Fruit fly (Drosophila melanogaster) whole organism, embryonic: ENCODE measurements around the gene CG8135.
A peak's percentile ranks its signal among the peaks of the same experiment; 100 is the strongest.

Experiments
- Adf1 ChIP-seq: fragments of 200-800 bp; sonication (Bioruptor generic); IDR thresholded peaks from 2 replicates; pipeline ENCODE4 v1.3.6; 2022; ENCODE audit warnings: missing biosample characterization, missing genetic modification characterization
- Antp ChIP-seq: fragments of 200-800 bp; sonication (Bioruptor generic); optimal IDR thresholded peaks from 3 replicates; lab custom pipeline; 2016; ENCODE audit warnings: missing biosample characterization, missing genetic modification characterization
- Atf6 ChIP-seq: fragments of 200-800 bp; sonication (Bioruptor generic); IDR thresholded peaks from 2 replicates; pipeline ENCODE4 v1.3.6; 2022; ENCODE audit warnings: missing biosample characterization, missing genetic modification characterization
- B-H1 ChIP-seq: fragments of 200-800 bp; sonication (Bioruptor generic); IDR thresholded peaks from 3 replicates; pipeline ENCODE4 v1.3.6; 2022; ENCODE audit warnings: missing biosample characterization, missing genetic modification characterization
- Blimp-1 ChIP-seq: fragments of 200-800 bp; sonication (Bioruptor generic); optimal IDR thresholded peaks from 3 replicates; lab custom pipeline; 2018; ENCODE audit warnings: missing biosample characterization, missing genetic modification characterization, mild to moderate bottlenecking, moderate library complexity, missing genetic modification reagents
- Bteb2 ChIP-seq: fragments of 200-800 bp; sonication (Bioruptor generic); optimal IDR thresholded peaks from 2 replicates; lab custom pipeline; 2016; ENCODE audit warnings: missing biosample characterization, missing genetic modification characterization
- CG10321 ChIP-seq: fragments of 200-800 bp; sonication (Bioruptor generic); IDR thresholded peaks from 2 replicates; pipeline ENCODE4 v1.3.6; 2022; ENCODE audit warnings: missing biosample characterization, missing genetic modification characterization
- CG10366 ChIP-seq: fragments of 200-800 bp; sonication (Bioruptor generic); IDR thresholded peaks from 2 replicates; pipeline ENCODE4 v1.3.6; 2022; ENCODE audit warnings: missing biosample characterization, missing genetic modification characterization
- CG10654 ChIP-seq: fragments of 200-800 bp; sonication (Bioruptor generic); optimal IDR thresholded peaks from 2 replicates; lab custom pipeline; 2016; ENCODE audit warnings: missing biosample characterization, missing genetic modification characterization
- CG11696 ChIP-seq: fragments of 200-800 bp; sonication (Bioruptor generic); IDR thresholded peaks from 2 replicates; pipeline ENCODE4 v1.3.6; 2022; ENCODE audit warnings: missing biosample characterization, missing genetic modification characterization
- CG12236 ChIP-seq: fragments of 200-800 bp; sonication (Bioruptor generic); optimal IDR thresholded peaks from 2 replicates; lab custom pipeline; 2016; ENCODE audit warnings: missing biosample characterization, missing genetic modification characterization
- CG13624 ChIP-seq: fragments of 200-800 bp; sonication (Bioruptor generic); optimal IDR thresholded peaks from 2 replicates; lab custom pipeline; 2016; ENCODE audit warnings: missing biosample characterization, missing genetic modification characterization
- CG14014 ChIP-seq: fragments of 200-800 bp; sonication (Bioruptor generic); IDR thresholded peaks from 2 replicates; pipeline ENCODE4 v1.3.6; 2022; ENCODE audit warnings: missing biosample characterization, missing genetic modification characterization
- CG1529 ChIP-seq: fragments of 200-800 bp; sonication (Bioruptor generic); optimal IDR thresholded peaks from 3 replicates; lab custom pipeline; 2018; ENCODE audit warnings: missing biosample characterization, missing genetic modification characterization
- CG15514 ChIP-seq: fragments of 200-800 bp; sonication (Bioruptor generic); optimal IDR thresholded peaks from 3 replicates; lab custom pipeline; 2017; ENCODE audit warnings: missing biosample characterization, missing genetic modification characterization, mild to moderate bottlenecking, moderate library complexity, missing genetic modification reagents
- CG1603 ChIP-seq: fragments of 200-800 bp; sonication (Bioruptor generic); optimal IDR thresholded peaks from 2 replicates; lab custom pipeline; 2019; ENCODE audit warnings: missing biosample characterization, mild to moderate bottlenecking, missing genetic modification characterization, moderate library complexity
- CG17186 ChIP-seq: fragments of 200-800 bp; sonication (Bioruptor generic); optimal IDR thresholded peaks from 3 replicates; lab custom pipeline; 2017; ENCODE audit warnings: missing biosample characterization, missing genetic modification reagents, missing genetic modification characterization
- CG17328 ChIP-seq: fragments of 200-800 bp; sonication (Bioruptor generic); IDR thresholded peaks from 2 replicates; pipeline ENCODE4 v1.3.6; 2022; ENCODE audit warnings: missing biosample characterization, missing genetic modification characterization
- CG18262 ChIP-seq: fragments of 200-800 bp; optimal IDR thresholded peaks from 3 replicates; lab custom pipeline; 2019; ENCODE audit warnings: missing biosample characterization, mild to moderate bottlenecking, missing genetic modification characterization, moderate library complexity
- CG2202 ChIP-seq: fragments of 200-800 bp; sonication (Bioruptor generic); optimal IDR thresholded peaks from 2 replicates; lab custom pipeline; 2018; ENCODE audit warnings: missing biosample characterization, mild to moderate bottlenecking, missing genetic modification characterization
- CG3838 ChIP-seq: fragments of 200-800 bp; sonication (Bioruptor generic); optimal IDR thresholded peaks from 3 replicates; lab custom pipeline; 2016; ENCODE audit warnings: missing biosample characterization, missing genetic modification characterization
- CG4404 ChIP-seq: fragments of 200-800 bp; sonication (Bioruptor generic); IDR thresholded peaks from 2 replicates; pipeline ENCODE4 v1.3.6; 2022; ENCODE audit warnings: missing biosample characterization, missing genetic modification characterization
- CG5180 ChIP-seq: fragments of 200-800 bp; sonication (Bioruptor generic); optimal IDR thresholded peaks from 3 replicates; lab custom pipeline; 2017; ENCODE audit warnings: missing biosample characterization, missing genetic modification characterization, mild to moderate bottlenecking, moderate library complexity, missing genetic modification reagents
- CG7372 ChIP-seq: fragments of 200-800 bp; sonication (Bioruptor generic); IDR thresholded peaks from 2 replicates; pipeline ENCODE4 v1.3.6; 2022; ENCODE audit warnings: missing biosample characterization, missing genetic modification characterization
- CG8478 ChIP-seq: fragments of >200 bp; optimal IDR thresholded peaks from 2 replicates; lab custom pipeline; 2018
- CG8944 ChIP-seq: fragments of 200-800 bp; sonication (Bioruptor generic); optimal IDR thresholded peaks from 3 replicates; lab custom pipeline; 2016; ENCODE audit warnings: missing biosample characterization, missing genetic modification characterization
- CG9797 ChIP-seq: fragments of 200-800 bp; sonication (Bioruptor generic); optimal IDR thresholded peaks from 3 replicates; lab custom pipeline; 2018; ENCODE audit warnings: missing biosample characterization, mild to moderate bottlenecking, missing genetic modification characterization
- CG9932 ChIP-seq: fragments of 200-800 bp; sonication (Bioruptor generic); IDR thresholded peaks from 2 replicates; pipeline ENCODE4 v1.3.6; 2022; ENCODE audit warnings: missing biosample characterization, missing genetic modification characterization
- Dref ChIP-seq: fragments of 200-800 bp; sonication (Bioruptor generic); IDR thresholded peaks from 2 replicates; pipeline ENCODE4 v1.3.6; 2022; ENCODE audit warnings: missing biosample characterization, missing genetic modification characterization
- Gsc ChIP-seq: fragments of 200-800 bp; sonication (Bioruptor generic); IDR thresholded peaks from 2 replicates; pipeline ENCODE4 v1.3.6; 2022; ENCODE audit warnings: missing biosample characterization, missing genetic modification characterization
- Hmr ChIP-seq: fragments of 200-800 bp; sonication (Bioruptor generic); optimal IDR thresholded peaks from 3 replicates; lab custom pipeline; 2017; ENCODE audit warnings: mild to moderate bottlenecking, missing biosample characterization, missing genetic modification reagents, missing genetic modification characterization
- MESR4 ChIP-seq: fragments of 200-800 bp; sonication (Bioruptor generic); optimal IDR thresholded peaks from 2 replicates; lab custom pipeline; 2018; ENCODE audit warnings: missing biosample characterization, mild to moderate bottlenecking, missing genetic modification characterization, moderate library complexity
- Oli ChIP-seq: fragments of 200-800 bp; sonication (Bioruptor generic); optimal IDR thresholded peaks from 2 replicates; lab custom pipeline; 2018; ENCODE audit warnings: missing biosample characterization, mild to moderate bottlenecking, missing genetic modification characterization, moderate library complexity
- Pdp1 ChIP-seq, 2 experiments: fragments of 200-800 bp; sonication (Bioruptor generic); optimal IDR thresholded peaks; 3 replicates each; lab custom pipeline; 2016; ENCODE audit warnings: missing biosample characterization in 2 of 2, missing genetic modification characterization in 2 of 2, mild to moderate bottlenecking in 1 of 2, moderate library complexity in 1 of 2
- abd-A ChIP-seq: fragments of 200-800 bp; sonication (Bioruptor generic); optimal IDR thresholded peaks from 3 replicates; lab custom pipeline; 2019; ENCODE audit warnings: missing biosample characterization, mild to moderate bottlenecking, missing genetic modification characterization, moderate library complexity
- ap ChIP-seq: fragments of 200-800 bp; sonication (Bioruptor generic); IDR thresholded peaks from 2 replicates; pipeline ENCODE4 v1.3.6; 2022; ENCODE audit warnings: missing biosample characterization, missing genetic modification characterization
- chif ChIP-seq, 2 experiments: fragments of 200-800 bp; sonication (Bioruptor generic); optimal IDR thresholded peaks; 3 replicates each; lab custom pipeline; 2016; ENCODE audit warnings: missing biosample characterization in 2 of 2, missing genetic modification characterization in 2 of 2
- dm ChIP-seq: fragments of 200-800 bp; sonication (Bioruptor generic); optimal IDR thresholded peaks from 3 replicates; lab custom pipeline; 2016; ENCODE audit warnings: missing biosample characterization, missing genetic modification characterization
- eyg ChIP-seq: fragments of 200-800 bp; sonication (Bioruptor generic); optimal IDR thresholded peaks from 3 replicates; lab custom pipeline; 2016; ENCODE audit warnings: missing biosample characterization, missing genetic modification characterization
- hkb ChIP-seq, 2 experiments: fragments of 200-800 bp in 1 of 2; fragments of >200 bp in 1 of 2; sonication (Bioruptor generic) in 1 of 2; IDR thresholded peaks in 1 of 2; optimal IDR thresholded peaks in 1 of 2; 2 replicates each; pipeline versions ENCODE4 v1.3.6 to Lab custom; 2017 to 2022; ENCODE audit warnings: missing biosample characterization in 1 of 2, missing genetic modification characterization in 1 of 2
- jigr1 ChIP-seq: fragments of 200-800 bp; sonication (Bioruptor generic); IDR thresholded peaks from 3 replicates; pipeline ENCODE4 v1.3.6; 2022; ENCODE audit warnings: missing biosample characterization, missing genetic modification characterization
- pho ChIP-seq: fragments of 200-800 bp; sonication (Bioruptor generic); optimal IDR thresholded peaks from 2 replicates; lab custom pipeline; 2016; ENCODE audit warnings: missing biosample characterization, missing genetic modification characterization
- rib ChIP-seq: fragments of 200-800 bp; sonication (Bioruptor generic); IDR thresholded peaks from 2 replicates; pipeline ENCODE4 v1.3.6; 2022; ENCODE audit warnings: missing biosample characterization, missing genetic modification characterization
- sens-2 ChIP-seq: fragments of 200-800 bp; sonication (Bioruptor generic); IDR thresholded peaks from 2 replicates; pipeline ENCODE4 v1.3.6; 2022; ENCODE audit warnings: missing biosample characterization, missing genetic modification characterization
- seq ChIP-seq: fragments of 200-800 bp; sonication (Bioruptor generic); IDR thresholded peaks from 2 replicates; pipeline ENCODE4 v1.3.6; 2022; ENCODE audit warnings: missing biosample characterization, missing genetic modification characterization
- tio ChIP-seq: fragments of 200-800 bp; sonication (Bioruptor generic); optimal IDR thresholded peaks from 2 replicates; lab custom pipeline; 2017; ENCODE audit warnings: missing biosample characterization, missing genetic modification characterization, inconsistent platforms
- tup ChIP-seq: fragments of 200-800 bp; sonication (Bioruptor generic); optimal IDR thresholded peaks from 2 replicates; lab custom pipeline; 2016; ENCODE audit warnings: missing biosample characterization, mild to moderate bottlenecking, missing genetic modification characterization, moderate library complexity
- vnd ChIP-seq: fragments of 200-800 bp; sonication (Bioruptor generic); IDR thresholded peaks from 3 replicates; pipeline ENCODE4 v1.3.6; 2022; ENCODE audit warnings: missing biosample characterization, missing genetic modification characterization; ENCODE audit not compliant: partially characterized antibody
- yki ChIP-seq: fragments of >200 bp; optimal IDR thresholded peaks from 3 replicates; lab custom pipeline; 2018
- z ChIP-seq: fragments of 200-800 bp; sonication (Bioruptor generic); IDR thresholded peaks from 3 replicates; pipeline ENCODE4 v1.3.6; 2022; ENCODE audit warnings: missing biosample characterization, missing genetic modification characterization
- zf30C ChIP-seq: fragments of 200-800 bp; sonication (Bioruptor generic); optimal IDR thresholded peaks from 3 replicates; lab custom pipeline; 2018; ENCODE audit warnings: missing biosample characterization, mild to moderate bottlenecking, missing genetic modification characterization

The CG8135 gene

dm6 chr3R:9420439-9421234 is 16.5 kb downstream of the CG8135 start (continued):
- TF ChIP-seq CG1529 (GFP tag; lab: Kevin White, UChicago) (no peak), Adf1 (GFP tag; lab: Robert Waterston, UW) (no peak), tio (no peak), MESR4 (GFP tag; lab: Kevin White, UChicago) (no peak), CG14014 (GFP tag; lab: Robert Waterston, UW) (no peak), sens-2 (GFP tag; lab: Robert Waterston, UW) (no peak), CG10321 (no peak), rib (no peak), Oli (peak; percentile 31), CG17328 (GFP tag; lab: Robert Waterston, UW) (no peak), CG1603 (tag; lab: Kevin White, UChicago) (peak; percentile 46), CG18262 (tag; lab: Kevin White, UChicago) (no peak), Blimp-1 (peak; percentile 17), chif (GFP tag; optimal IDR thresholded peaks at IDR 0.05; lab: Kevin White, UChicago) (no peak), CG2202 (tag; lab: Kevin White, UChicago) (no peak), B-H1 (GFP tag; lab: Robert Waterston, UW) (no peak), Pdp1 (GFP tag; optimal IDR thresholded peaks at IDR 0.05; lab: Kevin White, UChicago) (peak in 1 of 2 experiments; percentile 17), yki (lab: Kevin White, UChicago) (no peak), CG9932 (GFP tag; lab: Robert Waterston, UW) (no peak), Dref (GFP tag; lab: Robert Waterston, UW) (no peak), jigr1 (GFP tag; lab: Robert Waterston, UW) (0 out of 3 replicates have a peak, but pooled peaks have one; percentile 31), CG17186 (GFP tag; lab: Kevin White, UChicago) (no peak), ap (GFP tag; lab: Robert Waterston, UW) (no peak), tup (no peak), CG8944 (GFP tag; lab: Kevin White, UChicago) (no peak), dm (no peak), zf30C (GFP tag; lab: Kevin White, UChicago) (no peak), CG10366 (no peak), CG11696 (GFP tag; lab: Robert Waterston, UW) (no peak), CG13624 (GFP tag; lab: Kevin White, UChicago) (no peak), hkb (optimal IDR thresholded peaks at IDR 0.05; lab: Kevin White, UChicago) (no peak), hkb (GFP tag; IDR thresholded peaks at IDR 0.05; lab: Robert Waterston, UW) (no peak), Hmr (no peak), CG12236 (GFP tag; lab: Kevin White, UChicago) (no peak), CG3838 (no peak), Atf6 (GFP tag; lab: Robert Waterston, UW) (no peak), abd-A (tag; lab: Kevin White, UChicago) (peak; percentile 34), Gsc (GFP tag; lab: Robert Waterston, UW) (no peak), Antp (GFP tag; lab: Kevin White, UChicago) (no peak), CG10654 (GFP tag; lab: Kevin White, UChicago) (no peak), CG5180 (GFP tag; lab: Kevin White, UChicago) (no peak), pho (no peak), CG8478 (no peak), CG15514 (no peak), seq (GFP tag; lab: Robert Waterston, UW) (no peak), CG4404 (GFP tag; lab: Robert Waterston, UW) (no peak), eyg (GFP tag; lab: Kevin White, UChicago) (no peak), z (no peak), vnd (GFP tag; lab: Robert Waterston, UW) (no peak), CG9797 (GFP tag; lab: Kevin White, UChicago) (no peak), CG7372 (GFP tag; lab: Robert Waterston, UW) (no peak), Bteb2 (GFP tag; lab: Kevin White, UChicago) (no peak)
